Worm (Caenorhabditis elegans) whole organism, late embryonic: ENCODE results near the gene meg-1.
A peak's percentile ranks its signal among the peaks of the same experiment; 100 is the strongest.

Experiments used
- C08G9.2 ChIP-seq: sonication (generic microtip); optimal IDR thresholded peaks from 2 replicates; lab custom pipeline; 2016; ENCODE audit warnings: mild to moderate bottlenecking, missing genetic modification characterization, moderate library complexity, missing compliant biosample characterization
- C38D4.7 ChIP-seq: fragments of 200-800 bp; sonication (Bioruptor generic); optimal IDR thresholded peaks from 2 replicates; lab custom pipeline; 2018; ENCODE audit warnings: mild to moderate bottlenecking, missing genetic modification characterization, moderate library complexity, missing compliant biosample characterization
- F13H6.1 ChIP-seq: sonication (generic microtip); optimal IDR thresholded peaks from 2 replicates; lab custom pipeline; 2016; ENCODE audit warnings: missing genetic modification characterization, missing compliant biosample characterization
- K09A11.1 ChIP-seq: sonication (generic microtip); optimal IDR thresholded peaks from 2 replicates; lab custom pipeline; 2017; ENCODE audit warnings: antibody characterized with exemption, mild to moderate bottlenecking, missing genetic modification characterization, missing compliant biosample characterization; ENCODE audit not compliant: insufficient read depth
- Y22D7AL.16 ChIP-seq: sonication (generic microtip); optimal IDR thresholded peaks from 2 replicates; lab custom pipeline; 2016; ENCODE audit warnings: missing genetic modification characterization, missing compliant biosample characterization
- ahr-1 ChIP-seq: sonication (generic microtip); optimal IDR thresholded peaks from 2 replicates; lab custom pipeline; 2016; ENCODE audit warnings: missing genetic modification characterization, missing compliant biosample characterization
- ama-1 ChIP-seq: fragments of 150-350 bp; optimal IDR thresholded peaks from 2 replicates; lab custom pipeline; 2014
- ceh-19 ChIP-seq: fragments of 200-800 bp; sonication (Bioruptor generic); optimal IDR thresholded peaks from 2 replicates; lab custom pipeline; 2018; ENCODE audit warnings: mild to moderate bottlenecking, missing genetic modification characterization, missing compliant biosample characterization
- ceh-2 ChIP-seq: sonication (generic microtip); optimal IDR thresholded peaks from 2 replicates; lab custom pipeline; 2016; ENCODE audit warnings: missing genotype, missing genetic modification characterization, missing compliant biosample characterization
- ceh-22 ChIP-seq: sonication (generic microtip); optimal IDR thresholded peaks from 2 replicates; lab custom pipeline; 2017; ENCODE audit warnings: missing biosample characterization, missing genetic modification characterization
- ceh-30 ChIP-seq: fragments of 150-350 bp; optimal IDR thresholded peaks from 2 replicates; lab custom pipeline; 2014; ENCODE audit warnings: missing biosample characterization, missing genetic modification characterization
- ceh-31 ChIP-seq: sonication (generic microtip); optimal IDR thresholded peaks from 2 replicates; lab custom pipeline; 2016; ENCODE audit warnings: missing genetic modification characterization, missing compliant biosample characterization
- ceh-48 ChIP-seq: sonication (generic microtip); optimal IDR thresholded peaks from 2 replicates; lab custom pipeline; 2016; ENCODE audit warnings: missing genetic modification characterization, inconsistent platforms, missing compliant biosample characterization
- ceh-6 ChIP-seq: fragments of 200-800 bp; sonication (Bioruptor generic); optimal IDR thresholded peaks from 2 replicates; lab custom pipeline; 2018; ENCODE audit warnings: mild to moderate bottlenecking, missing genetic modification characterization, missing compliant biosample characterization
- elt-2 ChIP-seq: sonication (generic microtip); optimal IDR thresholded peaks from 2 replicates; lab custom pipeline; 2016; ENCODE audit warnings: missing genetic modification reagents, missing genetic modification characterization, missing compliant biosample characterization
- ets-4 ChIP-seq: sonication (generic microtip); optimal IDR thresholded peaks from 2 replicates; lab custom pipeline; 2016; ENCODE audit warnings: missing genetic modification characterization, missing compliant biosample characterization
- eyg-1 ChIP-seq: sonication (generic microtip); optimal IDR thresholded peaks from 2 replicates; lab custom pipeline; 2016; ENCODE audit warnings: missing genotype, missing genetic modification characterization, missing compliant biosample characterization
- fkh-6 ChIP-seq: sonication (generic microtip); optimal IDR thresholded peaks from 2 replicates; lab custom pipeline; 2016; ENCODE audit warnings: missing genetic modification characterization, missing compliant biosample characterization
- hlh-13 ChIP-seq: fragments of 200-800 bp; sonication (Bioruptor generic); optimal IDR thresholded peaks from 2 replicates; lab custom pipeline; 2018; ENCODE audit warnings: mild to moderate bottlenecking, missing genetic modification characterization, missing compliant biosample characterization
- hlh-15 ChIP-seq: sonication (generic microtip); optimal IDR thresholded peaks from 2 replicates; lab custom pipeline; 2016; ENCODE audit warnings: missing genetic modification characterization, missing compliant biosample characterization
- hlh-30 ChIP-seq: sonication (generic microtip); optimal IDR thresholded peaks from 2 replicates; lab custom pipeline; 2017; ENCODE audit warnings: antibody characterized with exemption, missing genetic modification characterization, missing compliant biosample characterization; ENCODE audit not compliant: insufficient read depth
- hlh-6 ChIP-seq: sonication (generic microtip); optimal IDR thresholded peaks from 2 replicates; lab custom pipeline; 2016; ENCODE audit warnings: missing genotype, missing genetic modification characterization, missing compliant biosample characterization
- lin-11 ChIP-seq: fragments of 200-800 bp; sonication (Bioruptor generic); optimal IDR thresholded peaks from 2 replicates; lab custom pipeline; 2018; ENCODE audit warnings: mild to moderate bottlenecking, missing genetic modification characterization, missing compliant biosample characterization
- nhr-232 ChIP-seq: sonication (generic microtip); optimal IDR thresholded peaks from 2 replicates; lab custom pipeline; 2016; ENCODE audit warnings: missing genetic modification characterization, missing compliant biosample characterization
- odd-2 ChIP-seq: sonication (generic microtip); optimal IDR thresholded peaks from 2 replicates; lab custom pipeline; 2017; ENCODE audit warnings: antibody characterized with exemption, mild to moderate bottlenecking, missing genetic modification characterization, missing compliant biosample characterization
- pha-2 ChIP-seq: sonication (generic microtip); optimal IDR thresholded peaks from 2 replicates; lab custom pipeline; 2017; ENCODE audit warnings: mild to moderate bottlenecking, missing genetic modification characterization, missing compliant biosample characterization
- pqm-1 ChIP-seq: sonication (generic microtip); optimal IDR thresholded peaks from 2 replicates; lab custom pipeline; 2016; ENCODE audit warnings: missing genetic modification characterization, missing compliant biosample characterization
- pros-1 ChIP-seq: fragments of 150-350 bp; optimal IDR thresholded peaks from 2 replicates; lab custom pipeline; 2014; ENCODE audit warnings: missing biosample characterization, missing genetic modification reagents, missing genetic modification characterization
- rnt-1 ChIP-seq: sonication (generic microtip); optimal IDR thresholded peaks from 2 replicates; lab custom pipeline; 2016; ENCODE audit warnings: missing genetic modification characterization, missing compliant biosample characterization
- syd-9 ChIP-seq: sonication (generic microtip); optimal IDR thresholded peaks from 2 replicates; lab custom pipeline; 2016; ENCODE audit warnings: mild to moderate bottlenecking, missing genetic modification characterization, moderate library complexity, missing compliant biosample characterization
- ttx-3 ChIP-seq: sonication (generic microtip); optimal IDR thresholded peaks from 2 replicates; lab custom pipeline; 2016; ENCODE audit warnings: missing genetic modification reagents, missing genetic modification characterization, missing compliant biosample characterization
- unc-42 ChIP-seq: sonication (generic microtip); optimal IDR thresholded peaks from 2 replicates; lab custom pipeline; 2016; ENCODE audit warnings: missing genotype, missing genetic modification characterization, missing compliant biosample characterization
- unc-86 ChIP-seq: sonication (generic microtip); optimal IDR thresholded peaks from 2 replicates; lab custom pipeline; 2016; ENCODE audit warnings: missing genetic modification characterization, missing compliant biosample characterization
- zip-5 ChIP-seq: sonication (generic microtip); optimal IDR thresholded peaks from 2 replicates; lab custom pipeline; 2016; ENCODE audit warnings: missing genetic modification characterization, missing compliant biosample characterization

Gene meg-1

ce11 chrX:13903769-13904168 lies 25.7 kb downstream of the meg-1 start:
- TF ChIP-seq pros-1 (tag; lab: Kevin White, UChicago) (no peak), ceh-22 (tag; lab: Kevin White, UChicago) (no peak), odd-2 (tag; lab: Kevin White, UChicago) (no peak), zip-5 (no peak), hlh-6 (no peak), hlh-30 (tag; lab: Kevin White, UChicago) (no peak), ceh-6 (no peak), ceh-48 (no peak), ceh-31 (tag; lab: Kevin White, UChicago) (no peak), unc-42 (tag; lab: Kevin White, UChicago) (no peak), rnt-1 (tag; lab: Kevin White, UChicago) (no peak)
- TF ChIP-seq, all 69 proteins: peak for 0

DNA sequence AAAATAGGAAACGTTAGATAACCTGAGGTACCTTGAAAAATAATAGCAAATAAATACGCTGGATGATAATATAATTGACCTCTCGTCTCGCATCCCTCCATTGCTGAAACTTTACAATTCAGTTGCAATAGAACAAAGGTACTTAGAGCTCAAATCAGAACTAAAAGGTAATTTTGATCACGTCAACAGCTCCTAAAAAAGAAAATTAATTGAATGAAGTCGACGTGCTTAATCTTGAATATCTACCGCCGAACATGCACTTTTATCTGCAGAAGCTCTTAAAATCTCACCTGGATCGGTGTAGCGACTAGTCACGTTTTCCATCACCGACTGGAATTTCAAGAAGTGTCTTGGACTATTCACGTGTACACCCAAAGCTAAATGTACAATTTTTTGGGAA lies 26.1 kb downstream of the meg-1 start, which contains the start of gene sra-39:
sra-39 (minus strand) TSS at position 101 of the 400 bp plus-strand sequence.
- TF ChIP-seq ceh-19 (GFP tag; lab: Kevin White, UChicago) (no peak), ceh-30 (tag; lab: Kevin White, UChicago) (no peak), lin-11 (no peak), odd-2 (tag; lab: Kevin White, UChicago) (no peak), pha-2 (tag; lab: Kevin White, UChicago) (no peak), ceh-48 (no peak), F13H6.1 (tag; lab: Kevin White, UChicago) (no peak), ahr-1 (no peak), C08G9.2 (no peak)

ce11 chrX:13900047-13900446 lies 29.4 kb downstream of the meg-1 start, which contains the start of gene sra-38:
sra-38 (minus strand) TSS chrX:13900147.
- TF ChIP-seq ama-1 (lab: Kevin White, UChicago) (no peak), pros-1 (tag; lab: Kevin White, UChicago) (no peak), lin-11 (no peak), pqm-1 (no peak), ceh-31 (tag; lab: Kevin White, UChicago) (no peak)

- TF ChIP-seq ceh-48 (no peak), hlh-15 (no peak), fkh-6 (no peak), hlh-13 (GFP tag; lab: Kevin White, UChicago) (no peak), nhr-232 (tag; lab: Kevin White, UChicago) (no peak), C38D4.7 (no peak), ceh-2 (tag; lab: Kevin White, UChicago) (no peak)
- TF ChIP-seq, all 69 proteins: peak for 0
These were observed 36.2 kb downstream of the meg-1 start, which contains the start of gene sra-37 for ce11 chrX:13893256-13893655. sra-37 (minus strand) TSS chrX:13893356.

ce11 chrX:13886195-13886594 lies 43.2 kb downstream of the meg-1 start:
- TF ChIP-seq elt-2 (tag; lab: Kevin White, UChicago) = no peak
- TF ChIP-seq ttx-3 (tag; lab: Kevin White, UChicago) = no peak
- no peak for TF ChIP-seq K09A11.1
- TF ChIP-seq unc-86 (tag; lab: Kevin White, UChicago) = no peak
- no peak for TF ChIP-seq ets-4 (tag; lab: Kevin White, UChicago)

DNA sequence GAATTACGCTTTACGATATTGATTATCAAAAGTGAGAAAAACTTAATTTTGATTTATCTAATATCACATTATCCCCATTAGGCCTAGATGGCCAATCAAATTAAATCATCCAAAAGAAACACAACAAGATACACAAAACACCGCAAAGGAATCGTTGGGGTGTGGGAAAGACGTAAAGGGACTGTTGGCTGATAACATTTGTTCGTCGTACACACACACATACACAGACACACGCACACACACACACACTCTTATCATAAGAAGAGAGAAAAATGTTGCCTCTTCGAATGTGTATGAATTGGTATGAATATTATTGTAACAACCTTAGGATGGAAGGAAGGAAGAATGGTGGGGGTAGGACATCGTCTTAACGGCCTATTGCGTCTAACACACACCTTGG lies 44.3 kb downstream of the meg-1 start:
- TF ChIP-seq elt-2 (tag; lab: Kevin White, UChicago) (peak; percentile 85), Y22D7AL.16 (no peak)
- TF ChIP-seq, all 69 proteins: peak for 1

DNA sequence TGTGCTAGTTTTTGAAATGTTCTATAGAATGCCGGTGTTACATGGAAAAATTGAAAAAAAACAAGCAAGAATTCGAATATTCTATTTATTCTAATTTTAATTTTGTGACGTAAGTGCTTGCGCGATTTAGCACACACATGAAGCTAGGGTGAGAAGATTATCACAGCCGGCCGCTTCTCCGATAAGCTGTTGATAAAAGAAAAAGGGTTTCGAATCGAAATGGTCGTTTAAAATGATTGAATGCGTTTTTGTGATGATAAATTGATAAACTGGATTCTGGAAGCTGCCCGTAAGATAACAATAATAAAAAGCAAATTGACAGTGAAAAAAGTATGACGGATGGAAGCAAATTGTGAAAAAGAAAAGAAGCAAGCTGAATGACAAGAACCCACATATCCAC lies 45.3 kb downstream of the meg-1 start:
- TF ChIP-seq syd-9 = no peak
- no peak for TF ChIP-seq hlh-30 (tag; lab: Kevin White, UChicago)
- TF ChIP-seq elt-2 (tag; lab: Kevin White, UChicago) = peak; percentile 57
- no peak for TF ChIP-seq nhr-232 (tag; lab: Kevin White, UChicago)
- no peak for TF ChIP-seq ceh-31 (tag; lab: Kevin White, UChicago)
- TF ChIP-seq pros-1 (tag; lab: Kevin White, UChicago) = no peak
- TF ChIP-seq ceh-2 (tag; lab: Kevin White, UChicago) = no peak
- no peak for TF ChIP-seq ttx-3 (tag; lab: Kevin White, UChicago)
- no peak for TF ChIP-seq eyg-1 (tag; lab: Kevin White, UChicago)
